Worm (Caenorhabditis elegans): ENCODE data around the gene sra-7.

Gene sra-7

DNA sequence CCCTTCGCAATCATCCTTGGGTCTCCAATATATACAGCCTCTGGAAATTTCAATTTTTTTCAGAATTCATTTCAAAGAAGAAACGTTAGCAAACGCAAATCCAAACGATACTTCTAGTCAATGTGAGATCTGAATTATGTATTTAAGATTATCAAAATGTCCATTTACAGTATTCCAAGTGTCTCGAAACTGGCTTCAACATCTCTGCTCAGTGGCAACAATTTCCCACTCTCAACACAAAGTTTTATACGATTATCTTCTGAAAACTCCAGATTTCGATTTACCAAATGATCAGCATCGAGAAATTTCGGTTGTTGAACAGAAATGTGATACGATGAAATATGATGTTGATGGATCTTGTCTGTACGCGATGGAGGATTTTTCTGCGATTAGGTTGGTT lies 12.1 kb downstream of the sra-7 start:
- TF ChIP-seq nhr-28 (tag; optimal IDR thresholded peaks at IDR 0.05): no peak
- TF ChIP-seq tbx-8 (GFP tag; optimal IDR thresholded peaks at IDR 0.05): no peak
- no peak for TF ChIP-seq mls-2 (tag; optimal IDR thresholded peaks at IDR 0.05)
- no peak for TF ChIP-seq unc-39 (tag; optimal IDR thresholded peaks at IDR 0.05)
- no peak for TF ChIP-seq elt-3 (tag; optimal IDR thresholded peaks at IDR 0.05)
- TF ChIP-seq elt-1 (tag; optimal IDR thresholded peaks at IDR 0.05; ENCODE audit: borderline replicate concordance, insufficient read depth): no peak
- TF ChIP-seq ceh-43 (GFP tag; optimal IDR thresholded peaks at IDR 0.05): no peak
- TF ChIP-seq sem-2 (GFP tag; optimal IDR thresholded peaks at IDR 0.05): no peak
- TF ChIP-seq zip-8 (tag; optimal IDR thresholded peaks at IDR 0.05): no peak
- TF ChIP-seq drap-1 (GFP tag; optimal IDR thresholded peaks at IDR 0.05): no peak
- TF ChIP-seq mab-5 (tag; optimal IDR thresholded peaks at IDR 0.05): no peak
- no peak for TF ChIP-seq nhr-12 (tag; optimal IDR thresholded peaks at IDR 0.05)
- TF ChIP-seq ceh-39 (tag; optimal IDR thresholded peaks at IDR 0.05): no peak
- TF ChIP-seq nhr-237 (tag; optimal IDR thresholded peaks at IDR 0.05): no peak

DNA sequence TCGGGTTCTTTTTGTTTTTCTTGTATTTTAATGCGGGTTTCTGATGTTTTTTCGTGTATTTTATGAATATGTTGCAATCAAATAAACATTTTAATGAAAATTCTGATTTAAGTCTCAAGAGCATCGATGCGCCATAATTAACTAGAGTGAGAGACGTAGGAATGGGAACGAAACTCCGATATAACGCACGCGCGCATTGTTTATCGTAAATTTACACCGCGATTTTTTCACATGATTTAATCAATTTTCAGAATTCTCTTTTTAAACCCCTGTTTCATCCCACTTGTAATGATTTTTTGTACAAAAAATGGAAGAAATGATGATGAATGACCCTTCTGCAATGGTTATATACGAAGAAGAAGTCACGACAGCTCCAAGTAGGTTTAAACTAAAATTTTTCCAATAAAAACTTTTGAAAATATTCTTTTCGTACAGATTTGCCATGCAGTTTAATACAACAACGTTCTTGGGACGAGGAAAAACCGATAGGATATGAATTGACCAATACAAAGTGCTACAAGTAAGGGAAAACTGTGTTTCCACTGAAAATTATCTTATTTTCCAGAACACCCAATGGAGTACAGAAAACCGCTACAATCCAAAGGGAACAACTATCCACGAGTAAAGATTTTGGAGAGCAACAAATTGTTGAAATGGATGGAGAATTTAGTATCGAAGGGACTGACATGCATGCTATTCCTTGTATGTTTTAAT lies 13.1 kb downstream of the sra-7 start, which contains the start of gene zfp-2:
zfp-2 (plus strand) TSS at position 214 of the 714 bp plus-strand sequence.
- TF ChIP-seq lsy-2 (tag; optimal IDR thresholded peaks at IDR 0.05) (peak; percentile 8), ham-2 (GFP tag; optimal IDR thresholded peaks at IDR 0.05) (no peak), ces-1 (GFP tag; optimal IDR thresholded peaks at IDR 0.05) (peak; percentile 82), elt-3 (tag; optimal IDR thresholded peaks at IDR 0.05) (no peak), mep-1 (tag; optimal IDR thresholded peaks at IDR 0.05) (no peak), sptf-1 (tag; optimal IDR thresholded peaks at IDR 0.05) (no peak)

DNA sequence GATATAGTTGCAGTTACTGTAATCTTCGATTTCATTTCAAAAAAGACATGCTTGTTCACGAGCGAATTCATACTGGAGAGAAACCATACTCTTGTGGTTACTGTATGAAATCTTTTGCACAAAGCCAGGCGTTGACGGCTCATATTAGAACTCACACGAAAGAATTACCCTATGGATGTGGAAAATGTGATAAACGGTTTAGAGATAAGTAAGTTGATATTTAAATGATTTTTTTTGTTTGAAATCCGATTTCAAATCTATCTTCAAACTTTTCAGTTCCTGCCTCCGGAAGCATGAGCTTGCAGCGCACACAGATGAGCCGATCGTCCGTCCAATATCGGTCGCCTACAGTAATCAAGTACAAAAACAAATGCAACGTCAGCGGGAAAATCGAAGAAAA lies 14.4 kb downstream of the sra-7 start:
- TF ChIP-seq ces-1 (GFP tag; optimal IDR thresholded peaks at IDR 0.05): no peak
- TF ChIP-seq ham-2 (GFP tag; optimal IDR thresholded peaks at IDR 0.05): no peak
- no peak for TF ChIP-seq sem-2 (GFP tag; optimal IDR thresholded peaks at IDR 0.05)

DNA sequence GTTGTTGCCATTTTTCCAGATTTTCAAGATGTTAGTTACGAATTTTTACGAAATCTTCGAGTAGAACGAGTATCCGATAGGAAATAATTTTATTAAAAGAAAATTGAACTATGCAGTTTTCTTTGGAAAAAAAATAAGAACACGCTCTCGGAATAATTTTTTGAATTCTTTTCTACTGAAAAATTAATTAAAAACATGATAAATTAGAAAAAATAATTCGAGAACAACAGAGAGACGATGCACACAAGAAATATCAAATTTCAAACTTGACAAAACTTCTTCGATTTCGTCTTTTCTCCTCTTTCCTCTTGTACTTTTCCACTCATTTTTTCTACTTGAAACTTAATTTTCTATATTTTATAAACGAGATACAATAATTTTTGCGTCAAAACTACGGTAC lies 15.4 kb downstream of the sra-7 start, which contains the start of gene F35H8.4:
F35H8.4 (minus strand) TSS at position 101 of the 400 bp plus-strand sequence.
- TF ChIP-seq snpc-4 (tag; optimal IDR thresholded peaks at IDR 0.05) (no peak), elt-1 (tag; optimal IDR thresholded peaks at IDR 0.05; ENCODE audit: borderline replicate concordance, insufficient read depth) (no peak), nhr-28 (tag; optimal IDR thresholded peaks at IDR 0.05) (no peak), cnd-1 (tag; optimal IDR thresholded peaks at IDR 0.05) (no peak), ceh-39 (tag; optimal IDR thresholded peaks at IDR 0.05) (no peak), nhr-12 (tag; optimal IDR thresholded peaks at IDR 0.05) (no peak), lin-32 (GFP tag; optimal IDR thresholded peaks at IDR 0.05) (no peak), nhr-2 (tag; optimal IDR thresholded peaks at IDR 0.05) (no peak), ztf-11 (tag; optimal IDR thresholded peaks at IDR 0.05) (no peak), unc-39 (tag; optimal IDR thresholded peaks at IDR 0.05) (no peak), tbx-8 (GFP tag; optimal IDR thresholded peaks at IDR 0.05) (no peak), elt-3 (tag; optimal IDR thresholded peaks at IDR 0.05) (no peak), mls-2 (tag; optimal IDR thresholded peaks at IDR 0.05) (no peak), lin-13 (tag; optimal IDR thresholded peaks at IDR 0.05) (no peak), ceh-43 (GFP tag; optimal IDR thresholded peaks at IDR 0.05) (no peak), hlh-1 (tag; optimal IDR thresholded peaks at IDR 0.05) (no peak), blmp-1 (tag; optimal IDR thresholded peaks at IDR 0.05) (no peak), bed-3 (GFP tag; optimal IDR thresholded peaks at IDR 0.05) (no peak), mab-5 (tag; optimal IDR thresholded peaks at IDR 0.05) (no peak)

DNA sequence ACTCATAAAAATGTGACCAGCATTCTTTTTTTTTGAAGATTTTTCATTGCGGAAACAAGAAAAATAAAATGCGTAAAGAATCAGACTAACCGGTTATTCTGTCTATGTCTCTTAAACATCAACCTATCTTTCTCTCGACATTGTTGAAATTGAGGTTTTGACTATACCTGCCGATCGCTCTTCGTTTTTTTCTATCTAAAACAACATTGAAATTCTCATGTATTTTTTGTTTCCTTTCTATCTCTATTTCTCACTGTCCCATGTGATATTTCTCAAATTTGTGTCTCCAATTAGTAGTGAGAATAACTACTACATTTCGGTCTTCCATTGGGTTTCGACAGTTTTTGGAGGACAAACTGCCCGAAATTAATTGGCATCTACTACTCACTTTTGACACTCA lies 16.4 kb downstream of the sra-7 start:
- TF ChIP-seq lin-32 (GFP tag; optimal IDR thresholded peaks at IDR 0.05) (no peak), nhr-28 (tag; optimal IDR thresholded peaks at IDR 0.05) (no peak), sem-2 (GFP tag; optimal IDR thresholded peaks at IDR 0.05) (no peak), elt-3 (tag; optimal IDR thresholded peaks at IDR 0.05) (no peak), unc-39 (tag; optimal IDR thresholded peaks at IDR 0.05) (no peak), mep-1 (tag; optimal IDR thresholded peaks at IDR 0.05) (no peak), pha-4 (tag; optimal IDR thresholded peaks at IDR 0.05) (no peak), flh-1 (GFP tag; optimal IDR thresholded peaks at IDR 0.05) (no peak), tbx-8 (GFP tag; optimal IDR thresholded peaks at IDR 0.05) (no peak), hlh-1 (tag; optimal IDR thresholded peaks at IDR 0.05) (no peak), snpc-4 (tag; optimal IDR thresholded peaks at IDR 0.05) (no peak), lin-13 (tag; optimal IDR thresholded peaks at IDR 0.05) (no peak), sptf-1 (tag; optimal IDR thresholded peaks at IDR 0.05) (no peak), elt-1 (tag; optimal IDR thresholded peaks at IDR 0.05; ENCODE audit: borderline replicate concordance, insufficient read depth) (no peak)
